Fruit fly (Drosophila melanogaster): ENCODE results near the gene CG34269.

DNA sequence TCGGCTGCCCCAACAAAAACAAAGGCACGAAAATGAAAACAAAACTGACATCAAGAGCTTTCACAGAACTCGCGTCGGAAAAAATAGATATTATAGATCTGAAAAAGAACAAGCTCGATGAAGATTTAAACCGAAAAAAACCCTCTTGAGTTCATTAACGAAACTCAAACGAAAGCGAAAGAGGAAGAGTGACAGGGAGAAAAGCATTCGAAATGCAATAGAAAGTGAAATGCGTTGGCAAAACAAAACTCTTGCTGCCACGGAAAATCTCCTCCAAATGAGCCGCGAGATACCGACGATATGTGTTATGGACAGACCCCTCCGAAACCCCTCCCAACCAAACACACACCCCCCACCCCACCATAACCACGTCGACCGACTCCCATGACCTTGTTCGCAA is 11.6 kb upstream of the CG34269 start:
- TF ChIP-seq psq (optimal IDR thresholded peaks at IDR 0.05) (no peak), h (optimal IDR thresholded peaks at IDR 0.05) (no peak)

Measured in Kc167 (cell line).